Worm (Caenorhabditis elegans) whole organism, L3 larva: Measurements from ENCODE around the gene Y57A10C.8.

ENCODE experiments used
- elt-1 ChIP-seq: fragments of 150-350 bp; optimal IDR thresholded peaks from 2 replicates; lab custom pipeline; 2014; ENCODE audit warnings: missing biosample characterization, missing genetic modification characterization
- fkh-10 ChIP-seq: sonication (generic microtip); optimal IDR thresholded peaks from 2 replicates; lab custom pipeline; 2017; ENCODE audit warnings: missing biosample characterization, missing genetic modification reagents, missing genetic modification characterization
- lin-39 ChIP-seq: fragments of 150-350 bp; optimal IDR thresholded peaks from 2 replicates; lab custom pipeline; 2018; ENCODE audit warnings: missing biosample characterization, missing genetic modification reagents, missing genetic modification characterization
- nhr-77 ChIP-seq: fragments of 150-350 bp; optimal IDR thresholded peaks from 2 replicates; lab custom pipeline; 2014; ENCODE audit warnings: missing biosample characterization, missing genetic modification characterization
- snpc-4 ChIP-seq: fragments of 150-350 bp; optimal IDR thresholded peaks from 2 replicates; lab custom pipeline; 2014; ENCODE audit warnings: missing biosample characterization, missing genetic modification characterization

DNA sequence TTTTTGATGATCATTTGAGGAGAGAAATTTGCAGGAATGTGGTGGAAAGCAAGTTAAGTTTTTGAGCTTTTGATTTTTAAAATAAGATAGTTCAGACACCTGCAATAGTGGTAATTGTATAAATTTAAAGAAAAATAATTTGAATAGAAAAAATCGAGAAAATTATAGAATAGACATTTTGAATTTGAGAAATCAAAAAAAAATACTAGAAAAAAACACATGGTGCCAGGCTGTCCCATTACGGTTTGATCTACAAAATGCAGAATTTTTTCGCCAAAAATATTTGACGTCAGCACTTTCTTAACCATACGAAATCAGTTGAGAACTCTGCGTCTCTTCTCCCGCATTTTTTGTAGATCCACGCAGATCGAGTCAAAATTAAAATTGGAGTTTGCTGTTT lies 12.1 kb downstream of the Y57A10C.8 start, which contains the start of gene sre-27:
- TF ChIP-seq lin-39 (no peak), elt-1 (tag; lab: Kevin White, UChicago) (no peak), fkh-10 (GFP tag; lab: Kevin White, UChicago) (no peak), snpc-4 (no peak), nhr-77 (tag; lab: Kevin White, UChicago) (no peak)
